Fruit fly (Drosophila melanogaster) whole organism, embryonic: ENCODE results near the gene CG5390.

ENCODE experiments used
- Ada2b ChIP-seq: fragments of 200-800 bp; sonication (Bioruptor generic); IDR thresholded peaks from 2 replicates; pipeline ENCODE4 v1.3.6; 2022; ENCODE audit warnings: missing biosample characterization, missing genetic modification characterization
- Adf1 ChIP-seq: fragments of 200-800 bp; sonication (Bioruptor generic); IDR thresholded peaks from 2 replicates; pipeline ENCODE4 v1.3.6; 2022; ENCODE audit warnings: missing biosample characterization, missing genetic modification characterization
- Awh ChIP-seq: fragments of 200-800 bp; sonication (Bioruptor generic); IDR thresholded peaks from 2 replicates; pipeline ENCODE4, ENCODE4 v1.3.6; 2022; ENCODE audit warnings: missing biosample characterization, missing genetic modification characterization
- CG10147 ChIP-seq: fragments of 200-800 bp; sonication (Bioruptor generic); optimal IDR thresholded peaks from 2 replicates; lab custom pipeline; 2019; ENCODE audit warnings: missing biosample characterization, mild to moderate bottlenecking, missing genetic modification characterization, moderate library complexity
- CG12155 ChIP-seq: fragments of 200-800 bp; sonication (Bioruptor generic); optimal IDR thresholded peaks from 3 replicates; lab custom pipeline; 2016; ENCODE audit warnings: missing biosample characterization, missing genetic modification characterization
- CG13624 ChIP-seq: fragments of 200-800 bp; sonication (Bioruptor generic); optimal IDR thresholded peaks from 2 replicates; lab custom pipeline; 2016; ENCODE audit warnings: missing biosample characterization, missing genetic modification characterization
- CG14860 ChIP-seq: fragments of 200-800 bp; sonication (Bioruptor generic); IDR thresholded peaks from 3 replicates; pipeline ENCODE4 v1.3.6; 2022; ENCODE audit warnings: missing biosample characterization, missing genetic modification characterization; ENCODE audit not compliant: partially characterized antibody
- CG15696 ChIP-seq: fragments of 200-800 bp; sonication (Bioruptor generic); optimal IDR thresholded peaks from 2 replicates; lab custom pipeline; 2019; ENCODE audit warnings: missing biosample characterization, mild to moderate bottlenecking, missing genetic modification characterization, moderate library complexity
- CG17568 ChIP-seq: fragments of 200-800 bp; sonication (Bioruptor generic); optimal IDR thresholded peaks from 2 replicates; lab custom pipeline; 2018; ENCODE audit warnings: missing biosample characterization, mild to moderate bottlenecking, missing genetic modification characterization, moderate library complexity
- CG18599 ChIP-seq: fragments of 200-800 bp; sonication (Bioruptor generic); optimal IDR thresholded peaks from 3 replicates; lab custom pipeline; 2017; ENCODE audit warnings: missing biosample characterization, missing genetic modification characterization, mild to moderate bottlenecking, moderate library complexity, missing genetic modification reagents
- CG30403 ChIP-seq: fragments of 200-800 bp; sonication (Bioruptor generic); optimal IDR thresholded peaks from 3 replicates; lab custom pipeline; 2016; ENCODE audit warnings: missing biosample characterization, missing genetic modification characterization
- CG31365 ChIP-seq: fragments of 200-800 bp; sonication (Bioruptor generic); optimal IDR thresholded peaks from 2 replicates; lab custom pipeline; 2018; ENCODE audit warnings: missing biosample characterization, mild to moderate bottlenecking, missing genetic modification characterization
- CG32767 ChIP-seq: fragments of 200-800 bp; sonication (Bioruptor generic); IDR thresholded peaks from 2 replicates; pipeline ENCODE4 v1.3.6; 2022; ENCODE audit warnings: missing biosample characterization, missing genetic modification characterization
- CG3847 ChIP-seq: fragments of 200-800 bp; sonication (Bioruptor generic); IDR thresholded peaks from 2 replicates; pipeline ENCODE4 v1.3.6; 2022; ENCODE audit warnings: missing biosample characterization, missing genetic modification characterization
- CG8290 ChIP-seq, 3 experiments: fragments of 200-800 bp; sonication (Bioruptor generic); optimal IDR thresholded peaks; 2 replicates each; lab custom pipeline; 2016 to 2019; ENCODE audit warnings: missing biosample characterization in 3 of 3, missing genetic modification characterization in 3 of 3, mild to moderate bottlenecking in 2 of 3, moderate library complexity in 1 of 3
- CG9215 ChIP-seq: fragments of 200-800 bp; sonication (Bioruptor generic); IDR thresholded peaks from 2 replicates; pipeline ENCODE4 v1.3.6; 2022; ENCODE audit warnings: missing biosample characterization, missing genetic modification characterization
- CG9727 ChIP-seq: fragments of 200-800 bp; sonication (Bioruptor generic); optimal IDR thresholded peaks from 3 replicates; lab custom pipeline; 2017; ENCODE audit warnings: missing biosample characterization, mild to moderate bottlenecking, missing genetic modification characterization
- CG9876 ChIP-seq: fragments of 200-800 bp; sonication (Bioruptor generic); optimal IDR thresholded peaks from 2 replicates; lab custom pipeline; 2016; ENCODE audit warnings: missing biosample characterization, missing genetic modification characterization
- Dip2 ChIP-seq: fragments of 200-800 bp; sonication (Bioruptor generic); IDR thresholded peaks from 2 replicates; pipeline ENCODE4 v1.3.6; 2022; ENCODE audit warnings: missing biosample characterization, missing genetic modification characterization
- Fer1 ChIP-seq: fragments of 200-800 bp; sonication (Bioruptor generic); optimal IDR thresholded peaks from 2 replicates; lab custom pipeline; 2017; ENCODE audit warnings: missing biosample characterization, mild to moderate bottlenecking, missing genetic modification characterization
- HHEX ChIP-seq: fragments of 200-800 bp; sonication (Bioruptor generic); optimal IDR thresholded peaks from 3 replicates; lab custom pipeline; 2017; ENCODE audit warnings: missing biosample characterization, mild to moderate bottlenecking, missing genetic modification characterization, missing genetic modification reagents
- Hey ChIP-seq: fragments of 200-800 bp; sonication (Bioruptor generic); optimal IDR thresholded peaks from 3 replicates; lab custom pipeline; 2018; ENCODE audit warnings: missing biosample characterization, mild to moderate bottlenecking, missing genetic modification characterization
- HmgD ChIP-seq: fragments of 200-800 bp; sonication (Bioruptor generic); optimal IDR thresholded peaks from 3 replicates; lab custom pipeline; 2016; ENCODE audit warnings: missing biosample characterization, missing genetic modification characterization
- Ravus ChIP-seq: fragments of 200-800 bp; sonication (Bioruptor generic); IDR thresholded peaks from 2 replicates; pipeline ENCODE4 v1.3.6; 2022; ENCODE audit warnings: missing biosample characterization, missing genetic modification characterization
- Scr ChIP-seq: fragments of 200-800 bp; sonication (Bioruptor generic); IDR thresholded peaks from 2 replicates; pipeline ENCODE4 v1.3.6; 2022; ENCODE audit warnings: missing biosample characterization, missing genetic modification characterization; ENCODE audit not compliant: partially characterized antibody
- TFAM ChIP-seq: fragments of 200-800 bp; sonication (Bioruptor generic); optimal IDR thresholded peaks from 2 replicates; lab custom pipeline; 2017; ENCODE audit warnings: missing biosample characterization, missing genetic modification characterization, inconsistent platforms
- Xrp1 ChIP-seq: fragments of 200-800 bp; sonication (Bioruptor generic); IDR thresholded peaks from 2 replicates; pipeline ENCODE4 v1.3.6; 2022; ENCODE audit warnings: missing biosample characterization, missing genetic modification characterization
- al ChIP-seq: fragments of 200-800 bp; sonication (Bioruptor generic); IDR thresholded peaks from 2 replicates; pipeline ENCODE4 v1.3.6; 2022; ENCODE audit warnings: missing biosample characterization, missing genetic modification characterization
- aop ChIP-seq: fragments of 200-800 bp; sonication (Bioruptor generic); IDR thresholded peaks from 2 replicates; pipeline ENCODE4 v1.3.6; 2022; ENCODE audit warnings: missing biosample characterization, missing genetic modification characterization
- ara ChIP-seq: fragments of 200-800 bp; sonication (Bioruptor generic); IDR thresholded peaks from 2 replicates; pipeline ENCODE4 v1.3.6; 2022; ENCODE audit warnings: missing biosample characterization, missing genetic modification characterization
- bab2 ChIP-seq: fragments of 200-800 bp; sonication (Bioruptor generic); optimal IDR thresholded peaks from 2 replicates; lab custom pipeline; 2016; ENCODE audit warnings: missing biosample characterization, missing genetic modification characterization
- bbx ChIP-seq: fragments of 200-800 bp; sonication (Bioruptor generic); IDR thresholded peaks from 2 replicates; pipeline ENCODE4 v1.3.6; 2022; ENCODE audit warnings: missing biosample characterization, missing genetic modification characterization; ENCODE audit not compliant: partially characterized antibody
- br ChIP-seq: fragments of >200 bp; optimal IDR thresholded peaks from 2 replicates; lab custom pipeline; 2017
- cas ChIP-seq: fragments of 200-800 bp; sonication (Bioruptor generic); IDR thresholded peaks from 2 replicates; pipeline ENCODE4 v1.3.6; 2022; ENCODE audit warnings: missing biosample characterization, missing genetic modification characterization
- chif ChIP-seq, 2 experiments: fragments of 200-800 bp; sonication (Bioruptor generic); optimal IDR thresholded peaks; 3 replicates each; lab custom pipeline; 2016; ENCODE audit warnings: missing biosample characterization in 2 of 2, missing genetic modification characterization in 2 of 2
- ci ChIP-seq: fragments of 200-800 bp; sonication (Bioruptor generic); IDR thresholded peaks from 3 replicates; pipeline ENCODE4 v1.3.6; 2022; ENCODE audit warnings: missing biosample characterization, missing genetic modification characterization
- ems ChIP-seq: fragments of 200-800 bp; sonication (Bioruptor generic); optimal IDR thresholded peaks from 3 replicates; lab custom pipeline; 2016; ENCODE audit warnings: missing biosample characterization, missing genetic modification characterization
- esg ChIP-seq: fragments of 200-800 bp; sonication (Bioruptor generic); conservative IDR thresholded peaks from 2 replicates; pipeline ENCODE4 v1.3.6; 2022; ENCODE audit warnings: missing biosample characterization, missing genetic modification characterization
- exex ChIP-seq: fragments of 200-800 bp; sonication (Bioruptor generic); optimal IDR thresholded peaks from 4 replicates; lab custom pipeline; 2018; ENCODE audit warnings: missing biosample characterization, mild to moderate bottlenecking, missing genetic modification characterization, moderate library complexity
- gcm ChIP-seq: fragments of 200-800 bp; sonication (Bioruptor generic); optimal IDR thresholded peaks from 2 replicates; lab custom pipeline; 2019; ENCODE audit warnings: missing biosample characterization, mild to moderate bottlenecking, missing genetic modification characterization, moderate library complexity
- ken ChIP-seq: fragments of 200-800 bp; sonication (Bioruptor generic); IDR thresholded peaks from 3 replicates; pipeline ENCODE4 v1.3.6; 2022; ENCODE audit warnings: missing biosample characterization, missing genetic modification characterization
- kni ChIP-seq: fragments of 200-800 bp; sonication (Bioruptor generic); optimal IDR thresholded peaks from 3 replicates; lab custom pipeline; 2017; ENCODE audit warnings: mild to moderate bottlenecking, missing biosample characterization, missing genetic modification reagents, missing genetic modification characterization
- knrl ChIP-seq: fragments of 200-800 bp; sonication (Bioruptor generic); IDR thresholded peaks from 3 replicates; pipeline ENCODE4 v1.3.6; 2022; ENCODE audit warnings: missing biosample characterization, missing genetic modification characterization; ENCODE audit not compliant: partially characterized antibody
- odd ChIP-seq: fragments of 200-800 bp; sonication (Bioruptor generic); optimal IDR thresholded peaks from 2 replicates; lab custom pipeline; 2017; ENCODE audit warnings: missing biosample characterization, mild to moderate bottlenecking, missing genetic modification characterization
- pan ChIP-seq, 4 experiments: fragments of >200 bp in 3 of 4; fragments of 200-800 bp in 1 of 4; sonication (Bioruptor generic) in 1 of 4; optimal IDR thresholded peaks in 3 of 4; IDR thresholded peaks in 1 of 4; 2 replicates each; pipeline versions ENCODE4 v1.3.6 to Lab custom; 2017 to 2022; ENCODE audit warnings: missing biosample characterization in 2 of 4, missing genetic modification characterization in 2 of 4, mixed read lengths in 1 of 4
- repo ChIP-seq: fragments of 200-800 bp; sonication (Bioruptor generic); optimal IDR thresholded peaks from 2 replicates; lab custom pipeline; 2016; ENCODE audit warnings: missing biosample characterization, missing genetic modification characterization
- salm ChIP-seq: fragments of 200-800 bp; sonication (Bioruptor generic); optimal IDR thresholded peaks from 2 replicates; lab custom pipeline; 2018; ENCODE audit warnings: missing biosample characterization, mild to moderate bottlenecking, missing genetic modification characterization
- sd ChIP-seq: fragments of 200-800 bp; sonication (Bioruptor generic); optimal IDR thresholded peaks from 3 replicates; lab custom pipeline; 2018; ENCODE audit warnings: missing biosample characterization, mild to moderate bottlenecking, missing genetic modification characterization, moderate library complexity
- sim ChIP-seq: fragments of 200-800 bp; sonication (Bioruptor generic); IDR thresholded peaks from 2 replicates; pipeline ENCODE4 v1.3.6; 2022; ENCODE audit warnings: missing biosample characterization, missing genetic modification characterization
- zen ChIP-seq: fragments of 200-800 bp; sonication (Bioruptor generic); optimal IDR thresholded peaks from 3 replicates; lab custom pipeline; 2018; ENCODE audit warnings: missing biosample characterization, mild to moderate bottlenecking, missing genetic modification characterization, moderate library complexity

The CG5390 gene

DNA sequence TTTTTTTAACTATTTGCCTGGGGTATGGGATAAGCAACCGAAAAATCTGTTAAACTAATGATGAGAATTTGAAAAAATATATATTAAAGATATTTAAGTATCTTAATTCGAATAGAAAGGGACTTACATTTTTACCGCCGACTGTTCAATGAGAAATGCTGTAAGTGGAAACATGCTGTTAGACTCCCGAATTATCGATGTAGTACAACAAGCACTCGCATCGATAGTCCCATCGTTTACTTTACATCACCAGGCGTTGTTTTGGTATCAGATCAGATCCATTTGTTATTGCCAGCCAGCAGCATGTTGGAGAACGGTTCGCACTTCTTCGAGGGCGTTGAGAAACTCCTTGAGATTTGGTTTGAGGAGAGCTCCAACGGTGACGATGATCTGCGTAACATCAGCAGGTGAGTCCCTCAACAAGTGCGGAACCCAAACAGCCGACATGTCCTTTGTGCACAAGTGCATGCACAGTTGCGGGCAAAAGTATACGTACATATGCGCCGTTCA is 32.9 kb upstream of the CG5390 start, which contains the start of gene SamDC (continued):
- TF ChIP-seq CG17568 (no peak), esg (GFP tag; lab: Robert Waterston, UW) (no peak), Fer1 (GFP tag; lab: Kevin White, UChicago) (peak; percentile 44), salm (peak; percentile 14), CG10147 (GFP tag; lab: Kevin White, UChicago) (no peak), br (no peak), CG9876 (GFP tag; lab: Kevin White, UChicago) (no peak), bbx (GFP tag; lab: Robert Waterston, UW) (peak; percentile 86), Adf1 (GFP tag; lab: Robert Waterston, UW) (peak; percentile 27; the same call in 1 of the 2 replicates), CG9727 (GFP tag; lab: Kevin White, UChicago) (no peak), CG8290 (GFP tag; optimal IDR thresholded peaks at IDR 0.05; lab: Kevin White, UChicago) (peak; percentile 80), CG8290 (tag; optimal IDR thresholded peaks at IDR 0.05; lab: Kevin White, UChicago) (peak; percentile 1 to 79), CG14860 (GFP tag; lab: Robert Waterston, UW) (peak; percentile 61), aop (GFP tag; lab: Robert Waterston, UW) (no peak), CG3847 (GFP tag; lab: Robert Waterston, UW) (no peak; the same call in none of the 2 replicates), kni (GFP tag; lab: Kevin White, UChicago) (no peak), Xrp1 (GFP tag; lab: Robert Waterston, UW) (peak; percentile 32; the same call in 1 of the 2 replicates), gcm (GFP tag; lab: Kevin White, UChicago) (no peak), HmgD (GFP tag; lab: Kevin White, UChicago) (peak; percentile 27), HHEX (GFP tag; lab: Kevin White, UChicago) (peak; percentile 48), Dip2 (GFP tag; lab: Robert Waterston, UW) (no peak), chif (GFP tag; optimal IDR thresholded peaks at IDR 0.05; lab: Kevin White, UChicago) (peak in 1 of 2 experiments; percentile 24), Scr (peak; percentile 85), CG12155 (peak; percentile 27), CG30403 (peak; percentile 55), CG9215 (GFP tag; lab: Robert Waterston, UW) (no peak), al (GFP tag; lab: Robert Waterston, UW) (0 out of 2 replicates have a peak, but pooled peaks have one; percentile 21), Awh (GFP tag; lab: Robert Waterston, UW) (no peak), CG13624 (GFP tag; lab: Kevin White, UChicago) (peak; percentile 7), ci (GFP tag; lab: Robert Waterston, UW) (peak; percentile 66; the same call in 2 of the 3 replicates), sim (GFP tag; lab: Robert Waterston, UW) (no peak), cas (0 out of 2 replicates have a peak, but pooled peaks have one; percentile 13), exex (no peak), Ada2b (GFP tag; lab: Robert Waterston, UW) (peak; percentile 63), CG31365 (tag; lab: Kevin White, UChicago) (no peak), odd (GFP tag; lab: Kevin White, UChicago) (no peak), Hey (tag; lab: Kevin White, UChicago) (no peak), zen (tag; lab: Kevin White, UChicago) (peak; percentile 58), knrl (peak; percentile 87), sd (tag; lab: Kevin White, UChicago) (peak; percentile 27), ems (GFP tag; lab: Kevin White, UChicago) (peak; percentile 8), bab2 (GFP tag; lab: Kevin White, UChicago) (no peak), CG15696 (tag; lab: Kevin White, UChicago) (peak; percentile 23), CG18599 (GFP tag; lab: Kevin White, UChicago) (no peak), TFAM (GFP tag; lab: Kevin White, UChicago) (no peak), repo (GFP tag; lab: Kevin White, UChicago) (no peak), CG32767 (GFP tag; lab: Robert Waterston, UW) (no peak), ara (peak; percentile 58; the same call in 1 of the 2 replicates), pan (optimal IDR thresholded peaks at IDR 0.05; lab: Kevin White, UChicago) (no peak), pan (GFP tag; optimal IDR thresholded peaks at IDR 0.05 in 1 of 2, IDR thresholded peaks at IDR 0.05 in 1 of 2) (peak in 1 of 2 experiments; percentile 49), Ravus (GFP tag; lab: Robert Waterston, UW) (no peak), ken (GFP tag; lab: Robert Waterston, UW) (no peak)
